Fruit fly (Drosophila melanogaster) whole organism, prepupa: ENCODE measurements around the gene Trf4-2.
A peak's percentile ranks its signal among the peaks of the same experiment; 100 is the strongest.

Source experiments
- Blimp-1 ChIP-seq: fragments of 200-800 bp; sonication (Bioruptor generic); optimal IDR thresholded peaks from 3 replicates; lab custom pipeline; 2017; ENCODE audit warnings: missing biosample characterization, missing genetic modification characterization, mild to moderate bottlenecking, moderate library complexity, missing genetic modification reagents
- CG10631 ChIP-seq: fragments of 200-800 bp; sonication (Bioruptor generic); optimal IDR thresholded peaks from 2 replicates; lab custom pipeline; 2016; ENCODE audit warnings: missing biosample characterization, missing genetic modification characterization
- CG11762 ChIP-seq: fragments of 200-800 bp; sonication (Bioruptor generic); optimal IDR thresholded peaks from 3 replicates; lab custom pipeline; 2016; ENCODE audit warnings: missing biosample characterization, missing genetic modification characterization; ENCODE audit not compliant: insufficient read depth
- CG11902 ChIP-seq: fragments of 200-800 bp; sonication (Bioruptor generic); optimal IDR thresholded peaks from 3 replicates; lab custom pipeline; 2016; ENCODE audit warnings: missing biosample characterization, missing genetic modification characterization
- CG1621 ChIP-seq: fragments of 200-800 bp; sonication (Bioruptor generic); optimal IDR thresholded peaks from 3 replicates; lab custom pipeline; 2018; ENCODE audit warnings: missing biosample characterization, mild to moderate bottlenecking, missing genetic modification characterization
- CG16779 ChIP-seq: fragments of 200-800 bp; sonication (Bioruptor generic); optimal IDR thresholded peaks from 3 replicates; lab custom pipeline; 2017; ENCODE audit warnings: missing biosample characterization, mild to moderate bottlenecking, missing genetic modification characterization
- CG6163 ChIP-seq: fragments of 200-800 bp; sonication (Bioruptor generic); IDR thresholded peaks from 3 replicates; pipeline ENCODE4 v1.3.6; 2022; ENCODE audit warnings: missing biosample characterization, missing genetic modification characterization
- CG6276 ChIP-seq: fragments of 200-800 bp; sonication (Bioruptor generic); optimal IDR thresholded peaks from 2 replicates; lab custom pipeline; 2017; ENCODE audit warnings: missing biosample characterization, mild to moderate bottlenecking, missing genetic modification characterization
- CG6808 ChIP-seq: fragments of 200-800 bp; sonication (Bioruptor generic); optimal IDR thresholded peaks from 3 replicates; lab custom pipeline; 2017; ENCODE audit warnings: missing biosample characterization, missing genetic modification characterization, mild to moderate bottlenecking, moderate library complexity, missing genetic modification reagents
- CG6854 ChIP-seq: fragments of 200-800 bp; sonication (Bioruptor generic); optimal IDR thresholded peaks from 2 replicates; lab custom pipeline; 2017; ENCODE audit warnings: missing biosample characterization, mild to moderate bottlenecking, missing genetic modification characterization
- CG8119 ChIP-seq: fragments of 200-800 bp; sonication (Bioruptor generic); IDR thresholded peaks from 3 replicates; pipeline ENCODE4 v1.3.6; 2022; ENCODE audit warnings: missing biosample characterization, missing genetic modification characterization
- CG9139 ChIP-seq: fragments of 200-800 bp; sonication (Bioruptor generic); optimal IDR thresholded peaks from 3 replicates; lab custom pipeline; 2017; ENCODE audit warnings: missing biosample characterization, mild to moderate bottlenecking, missing genetic modification characterization
- Eip75B ChIP-seq: fragments of 200-800 bp; sonication (Bioruptor generic); optimal IDR thresholded peaks from 3 replicates; lab custom pipeline; 2016; ENCODE audit warnings: missing biosample characterization, missing genetic modification characterization
- Eip78C ChIP-seq: fragments of 200-800 bp; sonication (Bioruptor generic); peaks from one replicate; lab custom pipeline; 2016; ENCODE audit warnings: missing biosample characterization, missing genetic modification characterization
- Ets21C ChIP-seq: fragments of 200-800 bp; sonication (Bioruptor generic); optimal IDR thresholded peaks from 3 replicates; lab custom pipeline; 2016; ENCODE audit warnings: missing biosample characterization, missing genetic modification characterization
- Ets96B ChIP-seq: fragments of 200-800 bp; optimal IDR thresholded peaks from 2 replicates; lab custom pipeline; 2019; ENCODE audit warnings: missing biosample characterization, mild to moderate bottlenecking, missing genetic modification characterization, moderate library complexity
- Hr38 ChIP-seq: sonication (Bioruptor generic); optimal IDR thresholded peaks from 2 replicates; lab custom pipeline; 2016; ENCODE audit warnings: missing biosample characterization, missing genetic modification characterization
- Hr4 ChIP-seq: fragments of 200-800 bp; sonication (Bioruptor generic); optimal IDR thresholded peaks from 3 replicates; lab custom pipeline; 2016; ENCODE audit warnings: missing biosample characterization, missing genetic modification characterization
- Met ChIP-seq: fragments of 200-800 bp; sonication (Bioruptor generic); optimal IDR thresholded peaks from 3 replicates; lab custom pipeline; 2016; ENCODE audit warnings: missing biosample characterization, missing genetic modification characterization
- OdsH ChIP-seq: fragments of 200-800 bp; sonication (Bioruptor generic); optimal IDR thresholded peaks from 3 replicates; lab custom pipeline; 2016; ENCODE audit warnings: missing biosample characterization, missing genetic modification characterization
- Smox ChIP-seq: fragments of 200-800 bp; sonication (Bioruptor generic); optimal IDR thresholded peaks from 3 replicates; lab custom pipeline; 2016; ENCODE audit warnings: missing biosample characterization, missing genetic modification characterization
- Sox14 ChIP-seq: fragments of 200-800 bp; sonication (Bioruptor generic); optimal IDR thresholded peaks from 3 replicates; lab custom pipeline; 2016; ENCODE audit warnings: missing biosample characterization, missing genetic modification characterization
- Sox15 ChIP-seq: fragments of 200-800 bp; sonication (Bioruptor generic); optimal IDR thresholded peaks from 3 replicates; lab custom pipeline; 2016; ENCODE audit warnings: missing biosample characterization, missing genetic modification characterization
- achi ChIP-seq: fragments of 200-800 bp; sonication (Bioruptor generic); optimal IDR thresholded peaks from 3 replicates; lab custom pipeline; 2016; ENCODE audit warnings: missing biosample characterization, missing genetic modification characterization
- dsx ChIP-seq: fragments of 200-800 bp; optimal IDR thresholded peaks from 3 replicates; lab custom pipeline; 2019; ENCODE audit warnings: missing biosample characterization, mild to moderate bottlenecking, missing genetic modification characterization, moderate library complexity; ENCODE audit not compliant: poor library complexity, severe bottlenecking
- eg ChIP-seq: fragments of 200-800 bp; sonication (Bioruptor generic); IDR thresholded peaks from 3 replicates; pipeline ENCODE4 v1.3.6; 2022; ENCODE audit warnings: missing biosample characterization, missing genetic modification characterization
- esn ChIP-seq: fragments of 200-800 bp; sonication (Bioruptor generic); optimal IDR thresholded peaks from 2 replicates; lab custom pipeline; 2016; ENCODE audit warnings: missing biosample characterization, mild to moderate bottlenecking, missing genetic modification characterization, moderate library complexity
- fd59A ChIP-seq: fragments of 200-800 bp; sonication (Bioruptor generic); optimal IDR thresholded peaks from 2 replicates; lab custom pipeline; 2017; ENCODE audit warnings: missing biosample characterization, mild to moderate bottlenecking, missing genetic modification characterization, missing genetic modification reagents
- fd85E ChIP-seq: fragments of 200-800 bp; sonication (Bioruptor generic); optimal IDR thresholded peaks from 3 replicates; lab custom pipeline; 2016; ENCODE audit warnings: missing biosample characterization, missing genetic modification characterization
- fkh ChIP-seq: fragments of 200-800 bp; sonication (Bioruptor generic); optimal IDR thresholded peaks from 3 replicates; lab custom pipeline; 2017; ENCODE audit warnings: missing biosample characterization, mild to moderate bottlenecking, missing genetic modification characterization, moderate library complexity
- lz ChIP-seq: fragments of 200-800 bp; sonication (Bioruptor generic); optimal IDR thresholded peaks from 3 replicates; lab custom pipeline; 2016; ENCODE audit warnings: missing biosample characterization, missing genetic modification characterization
- net ChIP-seq: fragments of 200-800 bp; sonication (Bioruptor generic); optimal IDR thresholded peaks from 3 replicates; lab custom pipeline; 2016; ENCODE audit warnings: missing biosample characterization, missing genetic modification characterization
- pdm3 ChIP-seq: fragments of 200-800 bp; sonication (Bioruptor generic); optimal IDR thresholded peaks from 3 replicates; lab custom pipeline; 2016; ENCODE audit warnings: missing biosample characterization, missing genetic modification characterization
- spab ChIP-seq: fragments of 200-800 bp; sonication (Bioruptor generic); optimal IDR thresholded peaks from 2 replicates; lab custom pipeline; 2017; ENCODE audit warnings: missing biosample characterization, mild to moderate bottlenecking, missing genetic modification characterization, missing genetic modification reagents
- ss ChIP-seq, 2 experiments: fragments of 200-800 bp; sonication (Bioruptor generic); optimal IDR thresholded peaks; 2 replicates in 1 of 2; 3 replicates in 1 of 2; lab custom pipeline; 2017 to 2018; ENCODE audit warnings: mild to moderate bottlenecking in 2 of 2, missing biosample characterization in 2 of 2, missing genetic modification characterization in 2 of 2, moderate library complexity in 1 of 2
- vri ChIP-seq: fragments of 200-800 bp; sonication (Bioruptor generic); optimal IDR thresholded peaks from 3 replicates; lab custom pipeline; 2016; ENCODE audit warnings: missing biosample characterization, mild to moderate bottlenecking, missing genetic modification characterization

Trf4-2 gene

DNA sequence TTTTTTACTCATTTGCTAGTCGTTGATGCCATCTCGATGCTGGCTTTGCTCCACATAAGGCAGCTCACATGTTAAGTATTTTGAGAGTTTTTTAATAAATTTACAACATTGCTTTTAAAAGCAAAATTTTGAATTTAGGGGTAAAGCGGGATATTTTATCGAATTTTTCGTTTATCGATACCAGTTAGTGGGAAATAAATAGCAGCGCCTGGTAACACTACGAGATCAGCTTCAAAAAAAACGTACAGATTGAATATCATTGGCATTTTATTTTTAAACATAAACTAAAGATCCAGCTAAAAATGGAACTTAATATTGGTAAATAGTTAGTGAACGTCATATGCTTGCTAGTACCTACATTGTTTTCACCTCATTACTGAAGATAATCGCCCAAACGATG is 2.7 kb upstream of the Trf4-2 start, which contains the start of gene Mink:
TSS of gene Mink (plus strand) at position 204 of the 400 bp plus-strand sequence.
- TF ChIP-seq lz (GFP tag; lab: Kevin White, UChicago), result no peak
- no peak for TF ChIP-seq Eip78C (GFP tag; lab: Kevin White, UChicago)
- TF ChIP-seq dsx (GFP tag; lab: Kevin White, UChicago), result no peak
- no peak for TF ChIP-seq CG10631 (GFP tag; lab: Kevin White, UChicago)
- TF ChIP-seq CG11762 (GFP tag; lab: Kevin White, UChicago), result no peak
- no peak for TF ChIP-seq Ets96B
- no peak for TF ChIP-seq fd59A (GFP tag; lab: Kevin White, UChicago)
- no peak for TF ChIP-seq Sox15 (GFP tag; lab: Kevin White, UChicago)
- TF ChIP-seq Smox (GFP tag; lab: Kevin White, UChicago), result no peak
- TF ChIP-seq CG9139 (GFP tag; lab: Kevin White, UChicago), result no peak
- TF ChIP-seq CG1621, result no peak
- TF ChIP-seq vri, result no peak
- no peak for TF ChIP-seq Hr38 (GFP tag; lab: Kevin White, UChicago)
- no peak for TF ChIP-seq CG6276
- TF ChIP-seq CG6808 (GFP tag; lab: Kevin White, UChicago), result no peak
- TF ChIP-seq eg (GFP tag; lab: Robert Waterston, UW), result no peak
- TF ChIP-seq Hr4 (GFP tag; lab: Kevin White, UChicago), result no peak
- TF ChIP-seq Eip75B, result no peak
- TF ChIP-seq, all 60 proteins: peak for 0

DNA sequence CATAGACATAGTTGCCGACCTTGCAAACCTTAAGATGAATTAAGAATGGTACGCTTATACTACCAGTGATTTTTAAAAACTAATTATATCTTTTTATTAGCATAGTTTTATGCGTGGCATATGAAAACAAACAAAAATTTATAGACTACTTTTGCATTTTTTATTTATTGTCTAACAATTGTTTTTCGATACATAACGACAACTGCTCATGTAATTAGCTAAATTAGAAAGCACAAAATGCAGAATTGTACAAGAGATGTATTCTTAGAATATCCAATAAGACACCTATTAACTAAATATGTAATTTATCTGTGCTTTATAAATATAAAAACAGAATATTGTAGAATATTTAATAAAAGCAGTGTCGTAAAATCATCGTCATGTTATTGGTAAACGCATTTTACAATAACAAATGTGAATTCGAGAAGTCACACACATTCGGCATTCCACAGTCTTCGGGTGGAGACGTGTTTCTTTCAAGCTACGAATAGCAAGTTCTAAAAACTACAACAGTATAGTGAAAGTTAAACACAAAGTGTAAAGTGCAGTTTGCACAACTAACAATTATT is 1.8 kb downstream of the Trf4-2 start:
- TF ChIP-seq Eip75B (no peak), OdsH (GFP tag; lab: Kevin White, UChicago) (no peak), CG11762 (GFP tag; lab: Kevin White, UChicago) (no peak), CG6163 (GFP tag; lab: Robert Waterston, UW) (no peak), spab (GFP tag; lab: Kevin White, UChicago) (no peak), achi (GFP tag; lab: Kevin White, UChicago) (peak; percentile 16), Ets21C (GFP tag; lab: Kevin White, UChicago) (no peak), Sox14 (GFP tag; lab: Kevin White, UChicago) (no peak)

DNA sequence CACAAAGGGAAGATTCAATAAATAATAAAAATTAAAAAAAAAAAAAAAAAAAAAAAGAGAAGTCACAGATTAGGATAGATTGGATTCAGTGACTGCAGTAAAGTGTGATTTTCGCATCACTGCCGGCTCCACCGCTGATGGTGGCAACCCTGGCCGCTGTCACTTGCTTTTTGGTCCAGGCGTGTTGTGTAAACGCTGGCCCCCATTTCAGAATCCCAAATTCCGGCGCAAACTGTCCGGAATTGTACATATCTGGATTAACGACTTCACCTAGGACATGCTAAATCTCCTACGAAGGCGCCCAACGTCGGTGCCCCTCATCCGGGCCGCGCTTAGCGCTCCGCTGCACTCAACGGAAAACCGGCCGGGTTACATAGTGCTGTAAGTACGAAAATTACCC is 6.8 kb downstream of the Trf4-2 start, which contains the start of gene CG11771:
TSS of gene CG11771 (plus strand) at position 155 of the 400 bp plus-strand sequence.
- TF ChIP-seq CG1621 (peak; percentile 39), achi (GFP tag; lab: Kevin White, UChicago) (peak; percentile 95), Blimp-1 (GFP tag; lab: Kevin White, UChicago) (no peak), Sox15 (GFP tag; lab: Kevin White, UChicago) (no peak), vri (no peak)
- TF ChIP-seq, all 60 proteins: peak for 2

DNA sequence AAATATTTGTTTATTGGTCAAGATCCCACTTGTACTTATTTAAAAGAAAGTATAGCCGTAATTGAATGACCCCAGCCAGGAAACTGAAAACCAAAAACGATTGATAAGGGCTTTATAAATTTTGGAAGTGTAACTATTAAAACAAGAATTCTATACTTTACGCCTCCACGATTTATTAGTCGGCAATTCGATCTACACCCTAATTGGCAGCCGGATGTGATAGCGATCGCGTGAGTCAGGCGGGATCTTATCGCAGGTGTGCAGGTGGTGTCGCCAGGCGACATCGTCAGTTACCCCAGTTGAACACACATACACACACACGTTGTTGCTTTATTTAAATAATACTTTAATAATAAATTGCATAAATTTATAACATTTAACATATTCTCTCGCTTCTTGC is 9.5 kb downstream of the Trf4-2 start:
- TF ChIP-seq CG8119 (GFP tag; lab: Robert Waterston, UW) (no peak), fkh (GFP tag; lab: Kevin White, UChicago) (no peak), CG16779 (no peak)

DNA sequence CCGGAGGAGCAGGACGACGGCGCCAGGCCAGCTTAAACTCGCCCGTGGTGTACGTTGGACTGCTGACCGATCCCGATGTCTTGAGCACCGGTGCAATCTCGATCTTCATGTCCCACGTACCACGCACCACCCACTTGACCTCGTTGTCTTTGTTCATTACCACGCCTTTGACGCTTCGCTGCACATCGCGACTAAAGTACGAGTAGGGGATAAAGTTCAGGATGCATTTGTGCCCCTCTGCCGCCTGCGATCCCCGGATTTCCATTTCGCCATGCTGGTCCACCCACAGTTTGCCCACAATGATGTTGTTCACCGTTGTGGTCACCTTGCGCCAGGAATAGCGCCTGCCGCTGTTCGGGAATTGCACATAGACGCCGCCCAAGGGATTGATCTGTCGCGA is 10.7 kb downstream of the Trf4-2 start:
- TF ChIP-seq Sox15 (GFP tag; lab: Kevin White, UChicago) (no peak), CG9139 (GFP tag; lab: Kevin White, UChicago) (peak; percentile 23), net (no peak), eg (GFP tag; lab: Robert Waterston, UW) (no peak), Met (GFP tag; lab: Kevin White, UChicago) (no peak), CG11902 (GFP tag; lab: Kevin White, UChicago) (no peak), esn (GFP tag; lab: Kevin White, UChicago) (no peak), Eip75B (no peak), fd85E (GFP tag; lab: Kevin White, UChicago) (no peak), ss (GFP tag; optimal IDR thresholded peaks at IDR 0.05; lab: Kevin White, UChicago) (peak; percentile 47 to 78), Sox14 (GFP tag; lab: Kevin White, UChicago) (no peak), CG6854 (GFP tag; lab: Kevin White, UChicago) (no peak), pdm3 (no peak), CG6276 (no peak), lz (GFP tag; lab: Kevin White, UChicago) (no peak)
